Fruit fly (Drosophila melanogaster) whole organism, embryonic: ENCODE data around the gene CG6790.

ENCODE experiments used
- Ada2b ChIP-seq: fragments of 200-800 bp; sonication (Bioruptor generic); IDR thresholded peaks from 2 replicates; pipeline ENCODE4 v1.3.6; 2022; ENCODE audit warnings: missing biosample characterization, missing genetic modification characterization
- CG10147 ChIP-seq: fragments of 200-800 bp; sonication (Bioruptor generic); optimal IDR thresholded peaks from 2 replicates; lab custom pipeline; 2019; ENCODE audit warnings: missing biosample characterization, mild to moderate bottlenecking, missing genetic modification characterization, moderate library complexity
- CG11093 ChIP-seq: fragments of 200-800 bp; sonication (Bioruptor generic); IDR thresholded peaks from 3 replicates; pipeline ENCODE4 v1.3.6; 2022; ENCODE audit warnings: missing biosample characterization, missing genetic modification characterization
- CG11695 ChIP-seq: fragments of 200-800 bp; sonication (Bioruptor generic); IDR thresholded peaks from 3 replicates; pipeline ENCODE4 v1.3.6; 2022; ENCODE audit warnings: missing biosample characterization, missing genetic modification characterization
- CG13894 ChIP-seq: fragments of 200-800 bp; sonication (Bioruptor generic); optimal IDR thresholded peaks from 3 replicates; lab custom pipeline; 2018; ENCODE audit warnings: missing biosample characterization, mild to moderate bottlenecking, missing genetic modification characterization, moderate library complexity
- CG16779 ChIP-seq: fragments of 200-800 bp; sonication (Bioruptor generic); IDR thresholded peaks from 2 replicates; pipeline ENCODE4 v1.3.6; 2022; ENCODE audit warnings: missing biosample characterization, missing genetic modification characterization
- CG17361 ChIP-seq: fragments of 200-800 bp; sonication (Bioruptor generic); IDR thresholded peaks from 3 replicates; pipeline ENCODE4 v1.3.6; 2022; ENCODE audit warnings: missing biosample characterization, missing genetic modification characterization
- CG17568 ChIP-seq: fragments of 200-800 bp; sonication (Bioruptor generic); optimal IDR thresholded peaks from 2 replicates; lab custom pipeline; 2018; ENCODE audit warnings: missing biosample characterization, mild to moderate bottlenecking, missing genetic modification characterization, moderate library complexity
- CG2116 ChIP-seq: fragments of 200-800 bp; sonication (Bioruptor generic); optimal IDR thresholded peaks from 3 replicates; lab custom pipeline; 2018; ENCODE audit warnings: missing biosample characterization, mild to moderate bottlenecking, missing genetic modification characterization
- CG2120 ChIP-seq: fragments of 200-800 bp; sonication (Bioruptor generic); optimal IDR thresholded peaks from 3 replicates; lab custom pipeline; 2016; ENCODE audit warnings: missing biosample characterization, missing genetic modification characterization
- CG34224 ChIP-seq: fragments of 200-800 bp; sonication (Bioruptor generic); IDR thresholded peaks from 3 replicates; pipeline ENCODE4 v1.3.6; 2022; ENCODE audit warnings: missing biosample characterization, missing genetic modification characterization; ENCODE audit not compliant: partially characterized antibody
- CG3838 ChIP-seq: fragments of 200-800 bp; sonication (Bioruptor generic); optimal IDR thresholded peaks from 3 replicates; lab custom pipeline; 2016; ENCODE audit warnings: missing biosample characterization, missing genetic modification characterization
- CG4404 ChIP-seq: fragments of 200-800 bp; sonication (Bioruptor generic); IDR thresholded peaks from 2 replicates; pipeline ENCODE4 v1.3.6; 2022; ENCODE audit warnings: missing biosample characterization, missing genetic modification characterization
- CG8765 ChIP-seq: fragments of 200-800 bp; sonication (Bioruptor generic); IDR thresholded peaks from 2 replicates; pipeline ENCODE4 v1.3.6; 2022; ENCODE audit warnings: missing biosample characterization, missing genetic modification characterization
- CG9876 ChIP-seq: fragments of 200-800 bp; sonication (Bioruptor generic); optimal IDR thresholded peaks from 2 replicates; lab custom pipeline; 2016; ENCODE audit warnings: missing biosample characterization, missing genetic modification characterization
- Camta ChIP-seq: fragments of 200-800 bp; sonication (Bioruptor generic); optimal IDR thresholded peaks from 2 replicates; lab custom pipeline; 2016; ENCODE audit warnings: missing biosample characterization, missing genetic modification characterization
- CkIIα-i1 ChIP-seq: fragments of 200-800 bp; sonication (Bioruptor generic); IDR thresholded peaks from 2 replicates; pipeline ENCODE4 v1.3.6; 2022; ENCODE audit warnings: missing biosample characterization, missing genetic modification characterization
- D19A ChIP-seq: fragments of 200-800 bp; optimal IDR thresholded peaks from 3 replicates; lab custom pipeline; 2019; ENCODE audit warnings: missing biosample characterization, mild to moderate bottlenecking, missing genetic modification characterization, moderate library complexity
- D19B ChIP-seq: fragments of 200-800 bp; sonication (Bioruptor generic); optimal IDR thresholded peaks from 2 replicates; lab custom pipeline; 2017; ENCODE audit warnings: missing biosample characterization, mild to moderate bottlenecking, missing genetic modification characterization
- Dek ChIP-seq: fragments of 200-800 bp; sonication (Bioruptor generic); optimal IDR thresholded peaks from 3 replicates; lab custom pipeline; 2019; ENCODE audit warnings: missing biosample characterization, mild to moderate bottlenecking, missing genetic modification characterization, moderate library complexity
- E2f1 ChIP-seq: fragments of 200-800 bp; sonication (Bioruptor generic); IDR thresholded peaks from 2 replicates; pipeline ENCODE4 v1.3.6; 2022; ENCODE audit warnings: missing biosample characterization, missing genetic modification characterization
- GATAe ChIP-seq: fragments of 200-800 bp; sonication (Bioruptor generic); conservative IDR thresholded peaks from 2 replicates; pipeline ENCODE4 v1.3.6; 2022; ENCODE audit warnings: missing biosample characterization, missing genetic modification characterization
- Gug ChIP-seq: fragments of 200-800 bp; sonication (Bioruptor generic); IDR thresholded peaks from 4 replicates; pipeline ENCODE4 v1.3.6; 2022; ENCODE audit warnings: missing biosample characterization, missing genetic modification characterization
- HmgZ ChIP-seq: fragments of 200-800 bp; sonication (Bioruptor generic); optimal IDR thresholded peaks from 2 replicates; lab custom pipeline; 2018; ENCODE audit warnings: missing biosample characterization, mild to moderate bottlenecking, missing genetic modification characterization
- Hmr ChIP-seq: fragments of 200-800 bp; sonication (Bioruptor generic); optimal IDR thresholded peaks from 3 replicates; lab custom pipeline; 2017; ENCODE audit warnings: mild to moderate bottlenecking, missing biosample characterization, missing genetic modification reagents, missing genetic modification characterization
- Hr3 ChIP-seq: fragments of 200-800 bp; sonication (Bioruptor generic); optimal IDR thresholded peaks from 3 replicates; lab custom pipeline; 2016; ENCODE audit warnings: missing biosample characterization, missing genetic modification characterization
- Hr78 ChIP-seq, 2 experiments: fragments of 200-800 bp in 1 of 2; fragments of >200 bp in 1 of 2; sonication (Bioruptor generic) in 1 of 2; optimal IDR thresholded peaks; 2 replicates each; lab custom pipeline; 2017 to 2019; ENCODE audit warnings: missing biosample characterization in 2 of 2, missing genetic modification characterization in 2 of 2, mild to moderate bottlenecking in 1 of 2, moderate library complexity in 1 of 2
- Lhr ChIP-seq: fragments of 200-800 bp; sonication (Bioruptor generic); optimal IDR thresholded peaks from 3 replicates; lab custom pipeline; 2017; ENCODE audit warnings: mild to moderate bottlenecking, missing biosample characterization, missing genetic modification reagents, missing genetic modification characterization
- Lpt ChIP-seq: fragments of >200 bp; optimal IDR thresholded peaks from 2 replicates; lab custom pipeline; 2018; ENCODE audit warnings: missing biosample characterization, missing genetic modification characterization
- Neu2 ChIP-seq: fragments of 200-800 bp; sonication (Bioruptor generic); optimal IDR thresholded peaks from 3 replicates; lab custom pipeline; 2016; ENCODE audit warnings: missing biosample characterization, missing genetic modification characterization, borderline replicate concordance
- Nf-YA ChIP-seq: fragments of 200-800 bp; sonication (Bioruptor generic); IDR thresholded peaks from 2 replicates; pipeline ENCODE4 v1.3.6; 2022; ENCODE audit warnings: missing biosample characterization, missing genetic modification characterization
- Nf-YB ChIP-seq: fragments of 200-800 bp; sonication (Bioruptor generic); optimal IDR thresholded peaks from 3 replicates; lab custom pipeline; 2019; ENCODE audit warnings: missing biosample characterization, mild to moderate bottlenecking, missing genetic modification characterization, moderate library complexity
- Ravus ChIP-seq: fragments of 200-800 bp; sonication (Bioruptor generic); IDR thresholded peaks from 2 replicates; pipeline ENCODE4 v1.3.6; 2022; ENCODE audit warnings: missing biosample characterization, missing genetic modification characterization
- Sin3A ChIP-seq: fragments of >200 bp; optimal IDR thresholded peaks from 2 replicates; lab custom pipeline; 2018
- Trl ChIP-seq, 3 experiments: fragments of >200 bp in 2 of 3; fragments of 200-800 bp in 1 of 3; sonication (Bioruptor generic) in 1 of 3; optimal IDR thresholded peaks; 2 replicates in 1 of 3; 3 replicates in 2 of 3; lab custom pipeline; 2016 to 2017; ENCODE audit warnings: missing biosample characterization in 1 of 3, missing genetic modification characterization in 1 of 3
- YL-1 ChIP-seq: fragments of 200-800 bp; sonication (Bioruptor generic); optimal IDR thresholded peaks from 3 replicates; lab custom pipeline; 2017; ENCODE audit warnings: missing biosample characterization, mild to moderate bottlenecking, missing genetic modification characterization
- ac ChIP-seq: fragments of 200-800 bp; sonication (Bioruptor generic); optimal IDR thresholded peaks from 3 replicates; lab custom pipeline; 2017; ENCODE audit warnings: missing biosample characterization, mild to moderate bottlenecking, missing genetic modification characterization
- al ChIP-seq: fragments of 200-800 bp; sonication (Bioruptor generic); IDR thresholded peaks from 2 replicates; pipeline ENCODE4 v1.3.6; 2022; ENCODE audit warnings: missing biosample characterization, missing genetic modification characterization
- ara ChIP-seq: fragments of 200-800 bp; sonication (Bioruptor generic); IDR thresholded peaks from 2 replicates; pipeline ENCODE4 v1.3.6; 2022; ENCODE audit warnings: missing biosample characterization, missing genetic modification characterization
- bcd ChIP-seq: fragments of 200-800 bp; sonication (Bioruptor generic); optimal IDR thresholded peaks from 2 replicates; lab custom pipeline; 2017; ENCODE audit warnings: missing biosample characterization, mild to moderate bottlenecking, missing genetic modification characterization
- crc ChIP-seq: fragments of 200-800 bp; sonication (Bioruptor generic); optimal IDR thresholded peaks from 2 replicates; lab custom pipeline; 2016; ENCODE audit warnings: missing biosample characterization, missing genetic modification characterization
- fd96Cb ChIP-seq: fragments of 200-800 bp; sonication (Bioruptor generic); optimal IDR thresholded peaks from 2 replicates; lab custom pipeline; 2018; ENCODE audit warnings: missing biosample characterization, mild to moderate bottlenecking, missing genetic modification characterization, moderate library complexity
- gcm ChIP-seq: fragments of 200-800 bp; sonication (Bioruptor generic); optimal IDR thresholded peaks from 2 replicates; lab custom pipeline; 2019; ENCODE audit warnings: missing biosample characterization, mild to moderate bottlenecking, missing genetic modification characterization, moderate library complexity
- jumu ChIP-seq: fragments of 200-800 bp; sonication (Bioruptor generic); optimal IDR thresholded peaks from 3 replicates; lab custom pipeline; 2016; ENCODE audit warnings: missing biosample characterization, missing genetic modification characterization
- kay ChIP-seq: fragments of 200-800 bp; sonication (Bioruptor generic); optimal IDR thresholded peaks from 2 replicates; lab custom pipeline; 2016; ENCODE audit warnings: missing biosample characterization, missing genetic modification characterization
- nerfin-1 ChIP-seq: fragments of 200-800 bp; sonication (Bioruptor generic); optimal IDR thresholded peaks from 3 replicates; lab custom pipeline; 2019; ENCODE audit warnings: missing biosample characterization, mild to moderate bottlenecking, missing genetic modification characterization, moderate library complexity
- oc ChIP-seq: fragments of 200-800 bp; sonication (Bioruptor generic); optimal IDR thresholded peaks from 2 replicates; lab custom pipeline; 2018; ENCODE audit warnings: missing biosample characterization, mild to moderate bottlenecking, missing genetic modification characterization, moderate library complexity
- pb ChIP-seq: fragments of 200-800 bp; sonication (Bioruptor generic); optimal IDR thresholded peaks from 3 replicates; lab custom pipeline; 2016; ENCODE audit warnings: missing biosample characterization, missing genetic modification characterization
- slbo ChIP-seq: fragments of 200-800 bp; sonication (Bioruptor generic); IDR thresholded peaks from 2 replicates; pipeline ENCODE4 v1.3.6; 2022; ENCODE audit warnings: missing biosample characterization, missing genetic modification characterization
- tna ChIP-seq: fragments of 200-800 bp; sonication (Bioruptor generic); IDR thresholded peaks from 2 replicates; pipeline ENCODE4 v1.3.6; 2022; ENCODE audit warnings: missing biosample characterization, missing genetic modification characterization; ENCODE audit not compliant: partially characterized antibody

Gene CG6790

dm6 chr3R:11604654-11605436, 26.3 kb upstream of the CG6790 start (continued):
- TF ChIP-seq Nf-YA (no peak), GATAe (GFP tag; lab: Robert Waterston, UW) (no peak), Trl (optimal IDR thresholded peaks at IDR 0.05; lab: Kevin White, UChicago) (peak; percentile 97 to 99), Trl (GFP tag; optimal IDR thresholded peaks at IDR 0.05; lab: Kevin White, UChicago) (peak; percentile 7), CG2116 (GFP tag; lab: Kevin White, UChicago) (peak; percentile 11), Camta (GFP tag; lab: Kevin White, UChicago) (no peak), kay (GFP tag; lab: Kevin White, UChicago) (no peak), Lpt (GFP tag; lab: Kevin White, UChicago) (no peak), Nf-YB (GFP tag; lab: Kevin White, UChicago) (no peak), CG11695 (GFP tag; lab: Robert Waterston, UW) (0 out of 3 replicates have a peak, but pooled peaks have one; percentile 44), Ravus (GFP tag; lab: Robert Waterston, UW) (no peak), fd96Cb (tag; lab: Kevin White, UChicago) (no peak), Hr78 (GFP tag; optimal IDR thresholded peaks at IDR 0.05; lab: Kevin White, UChicago) (no peak), CkIIα-i1 (no peak), CG9876 (GFP tag; lab: Kevin White, UChicago) (no peak), CG3838 (GFP tag; lab: Kevin White, UChicago) (no peak), gcm (GFP tag; lab: Kevin White, UChicago) (peak; percentile 44), tna (GFP tag; lab: Robert Waterston, UW) (no peak), slbo (GFP tag; lab: Robert Waterston, UW) (no peak), Hmr (GFP tag; lab: Kevin White, UChicago) (no peak), HmgZ (tag; lab: Kevin White, UChicago) (no peak), CG34224 (GFP tag; lab: Robert Waterston, UW) (peak; percentile 84), nerfin-1 (no peak), ara (no peak), D19A (tag; lab: Kevin White, UChicago) (peak; percentile 5), Hr3 (GFP tag; lab: Kevin White, UChicago) (no peak), Gug (GFP tag; lab: Robert Waterston, UW) (no peak), oc (tag; lab: Kevin White, UChicago) (peak; percentile 34), Ada2b (GFP tag; lab: Robert Waterston, UW) (no peak), E2f1 (GFP tag; lab: Robert Waterston, UW) (no peak), Lhr (no peak), YL-1 (no peak), Dek (tag; lab: Kevin White, UChicago) (no peak), CG13894 (tag; lab: Kevin White, UChicago) (no peak), CG8765 (GFP tag; lab: Robert Waterston, UW) (no peak), CG4404 (GFP tag; lab: Robert Waterston, UW) (no peak), CG16779 (GFP tag; lab: Robert Waterston, UW) (no peak), Neu2 (GFP tag; lab: Kevin White, UChicago) (no peak), CG11093 (GFP tag; lab: Robert Waterston, UW) (no peak), CG17361 (GFP tag; lab: Robert Waterston, UW) (no peak), al (no peak), CG10147 (GFP tag; lab: Kevin White, UChicago) (no peak), pb (GFP tag; lab: Kevin White, UChicago) (no peak), bcd (GFP tag; lab: Kevin White, UChicago) (no peak), jumu (GFP tag; lab: Kevin White, UChicago) (no peak), CG17568 (GFP tag; lab: Kevin White, UChicago) (peak; percentile 22), D19B (GFP tag; lab: Kevin White, UChicago) (no peak), Sin3A (lab: Kevin White, UChicago) (no peak), crc (GFP tag; lab: Kevin White, UChicago) (no peak), CG2120 (GFP tag; lab: Kevin White, UChicago) (no peak), ac (GFP tag; lab: Kevin White, UChicago) (no peak)
